Worm (Caenorhabditis elegans) whole organism, early embryonic: ENCODE data around the gene clec-21.

ENCODE experiments used
- B0310.2 ChIP-seq: sonication (generic microtip); optimal IDR thresholded peaks from 2 replicates; lab custom pipeline; 2016; ENCODE audit warnings: mild to moderate bottlenecking, missing genetic modification characterization, missing compliant biosample characterization
- F13C5.2 ChIP-seq: sonication (generic microtip); optimal IDR thresholded peaks from 2 replicates; lab custom pipeline; 2017; ENCODE audit warnings: mild to moderate bottlenecking, missing genetic modification characterization, inconsistent platforms, missing compliant biosample characterization
- aly-1 ChIP-seq: sonication (generic microtip); optimal IDR thresholded peaks from 2 replicates; lab custom pipeline; 2016; ENCODE audit warnings: missing genetic modification characterization, missing compliant biosample characterization
- ama-1 ChIP-seq: fragments of 150-350 bp; optimal IDR thresholded peaks from 2 replicates; lab custom pipeline; 2014
- ceh-13 ChIP-seq: fragments of 200-800 bp; sonication (Bioruptor generic); optimal IDR thresholded peaks from 2 replicates; lab custom pipeline; 2018; ENCODE audit warnings: mild to moderate bottlenecking, missing genetic modification characterization, missing compliant biosample characterization
- ceh-36 ChIP-seq: sonication (generic microtip); optimal IDR thresholded peaks from 2 replicates; lab custom pipeline; 2016; ENCODE audit warnings: missing genetic modification characterization, inconsistent platforms, missing compliant biosample characterization
- ets-7 ChIP-seq: sonication (generic microtip); optimal IDR thresholded peaks from 2 replicates; lab custom pipeline; 2016; ENCODE audit warnings: missing genotype, missing genetic modification characterization, missing compliant biosample characterization
- flt-1 ChIP-seq: fragments of 200-800 bp; sonication (Bioruptor generic); IDR thresholded peaks from 2 replicates; pipeline ENCODE4 v1.3.6; 2022; ENCODE audit warnings: missing genetic modification characterization, missing compliant biosample characterization
- hmbx-1 ChIP-seq: sonication (generic microtip); optimal IDR thresholded peaks from 2 replicates; lab custom pipeline; 2016; ENCODE audit warnings: mild to moderate bottlenecking, missing genetic modification characterization, missing compliant biosample characterization
- hmg-4 ChIP-seq: fragments of 200-800 bp; sonication (Bioruptor generic); optimal IDR thresholded peaks from 2 replicates; lab custom pipeline; 2018; ENCODE audit warnings: mild to moderate bottlenecking, missing genetic modification characterization, missing compliant biosample characterization
- hnd-1 ChIP-seq: sonication (generic microtip); optimal IDR thresholded peaks from 2 replicates; lab custom pipeline; 2016; ENCODE audit warnings: missing genetic modification characterization, missing compliant biosample characterization
- pes-1 ChIP-seq: fragments of 200-800 bp; sonication (Bioruptor generic); IDR thresholded peaks from 2 replicates; pipeline ENCODE4 v1.3.6; 2022; ENCODE audit warnings: missing genetic modification reagents, missing genetic modification characterization, missing compliant biosample characterization
- scrt-1 ChIP-seq: fragments of 200-800 bp; sonication (Bioruptor generic); IDR thresholded peaks from 2 replicates; pipeline ENCODE4 v1.3.6; 2022; ENCODE audit warnings: missing genetic modification characterization, missing compliant biosample characterization
- sea-1 ChIP-seq: fragments of 200-800 bp; sonication (Bioruptor generic); conservative IDR thresholded peaks from 2 replicates; pipeline ENCODE4 v1.3.6; 2022; ENCODE audit warnings: missing genetic modification characterization, missing compliant biosample characterization
- tbx-11 ChIP-seq: fragments of 200-800 bp; sonication (Bioruptor generic); IDR thresholded peaks from 2 replicates; pipeline ENCODE4 v1.3.6; 2022; ENCODE audit warnings: missing genetic modification characterization, missing compliant biosample characterization
- tbx-37 ChIP-seq: fragments of 200-800 bp; sonication (Bioruptor generic); conservative IDR thresholded peaks from 2 replicates; pipeline ENCODE4 v1.3.6; 2022; ENCODE audit warnings: missing genetic modification reagents, missing genetic modification characterization, missing compliant biosample characterization
- tra-4 ChIP-seq: sonication (generic microtip); optimal IDR thresholded peaks from 2 replicates; lab custom pipeline; 2017; ENCODE audit warnings: missing genetic modification characterization, missing compliant biosample characterization

clec-21 gene

DNA sequence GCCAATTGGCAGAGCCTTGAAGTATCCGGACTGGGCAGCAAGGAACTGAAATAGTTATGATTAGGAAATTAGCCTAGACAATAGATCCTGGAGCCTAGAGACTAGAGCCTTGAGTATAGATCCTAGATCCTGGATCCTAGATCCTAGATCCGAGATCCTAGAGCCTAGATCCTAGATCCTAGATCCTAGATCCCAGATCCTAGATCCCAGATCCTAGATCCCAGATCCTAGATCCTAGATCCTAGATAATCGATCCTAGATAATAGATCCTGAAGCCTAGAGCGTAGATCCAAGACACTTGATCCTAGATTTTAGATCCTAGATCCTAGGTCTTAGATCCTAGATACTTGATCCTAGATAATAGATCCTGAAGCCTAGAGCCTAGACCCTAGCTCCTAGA is 21.0 kb upstream of the clec-21 start:
- TF ChIP-seq B0310.2 (tag; lab: Kevin White, UChicago) (no peak), sea-1 (GFP tag; lab: Robert Waterston, UW) (no peak), aly-1 (tag; lab: Kevin White, UChicago) (no peak), hnd-1 (no peak), pes-1 (GFP tag; lab: Robert Waterston, UW) (no peak), F13C5.2 (tag; lab: Kevin White, UChicago) (no peak), flt-1 (GFP tag; lab: Robert Waterston, UW) (no peak), ama-1 (lab: Kevin White, UChicago) (no peak), ets-7 (tag; lab: Kevin White, UChicago) (no peak), ceh-13 (GFP tag; lab: Kevin White, UChicago) (no peak), hmbx-1 (tag; lab: Kevin White, UChicago) (no peak), ceh-36 (tag; lab: Kevin White, UChicago) (no peak), scrt-1 (no peak)

DNA sequence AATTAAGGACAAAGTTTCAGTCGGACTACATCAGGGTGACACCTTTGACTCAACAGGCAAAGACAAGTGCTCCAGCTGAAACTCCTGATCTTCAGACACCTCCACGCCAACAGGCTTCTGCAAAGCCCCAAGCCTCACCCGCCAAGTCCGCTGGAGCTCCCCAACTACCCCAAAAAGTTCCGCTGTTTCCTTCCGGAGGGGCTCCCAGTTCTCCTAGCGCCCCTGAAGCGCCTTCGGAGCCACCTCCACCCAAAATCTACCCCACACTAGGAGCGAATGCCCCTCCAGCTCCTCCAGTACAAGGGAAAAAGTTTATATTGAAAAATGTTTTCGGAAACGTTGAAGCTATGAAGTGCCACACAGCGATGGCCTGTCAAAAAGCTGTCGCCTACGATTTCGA is 19.0 kb upstream of the clec-21 start:
- no peak for TF ChIP-seq tra-4
- no peak for TF ChIP-seq ceh-36 (tag; lab: Kevin White, UChicago)
- no peak for TF ChIP-seq tbx-11 (GFP tag; lab: Robert Waterston, UW)
- no peak for TF ChIP-seq scrt-1
- no peak for TF ChIP-seq ama-1 (lab: Kevin White, UChicago)
- no peak for TF ChIP-seq flt-1 (GFP tag; lab: Robert Waterston, UW)
- TF ChIP-seq hmg-4 (GFP tag; lab: Kevin White, UChicago) = no peak
- TF ChIP-seq ceh-13 (GFP tag; lab: Kevin White, UChicago) = no peak
- TF ChIP-seq sea-1 (GFP tag; lab: Robert Waterston, UW) = no peak
- no peak for TF ChIP-seq pes-1 (GFP tag; lab: Robert Waterston, UW)
- no peak for TF ChIP-seq hmbx-1 (tag; lab: Kevin White, UChicago)
- TF ChIP-seq ets-7 (tag; lab: Kevin White, UChicago) = no peak
- no peak for TF ChIP-seq hnd-1
- no peak for TF ChIP-seq B0310.2 (tag; lab: Kevin White, UChicago)
- TF ChIP-seq F13C5.2 (tag; lab: Kevin White, UChicago) = no peak
- TF ChIP-seq aly-1 (tag; lab: Kevin White, UChicago) = no peak
- no peak for TF ChIP-seq tbx-37 (GFP tag; lab: Robert Waterston, UW)

DNA sequence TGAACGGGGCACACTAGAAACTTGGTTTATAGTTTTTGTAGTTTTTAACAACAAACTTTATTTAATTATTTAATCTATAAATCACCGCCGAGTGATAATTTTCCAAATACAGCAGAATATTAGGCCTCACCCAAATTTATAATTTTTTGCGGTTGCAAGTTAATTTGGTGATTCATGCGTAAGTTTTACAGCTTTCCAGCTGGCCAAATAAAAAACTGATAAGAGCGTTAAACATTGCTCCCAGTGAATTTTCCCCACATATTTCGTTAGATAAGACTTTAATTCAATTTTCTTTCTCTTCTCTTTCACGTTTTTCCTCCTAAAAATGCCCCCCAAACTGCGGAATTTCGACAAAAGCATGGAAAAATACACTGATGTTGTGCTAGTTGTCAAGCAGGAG is 17.5 kb upstream of the clec-21 start, which contains the start of gene bath-47:
TSS of gene bath-47 (plus strand) at position 305 of the 400 bp plus-strand sequence.
- TF ChIP-seq ets-7 (tag; lab: Kevin White, UChicago) (no peak), aly-1 (tag; lab: Kevin White, UChicago) (no peak), B0310.2 (tag; lab: Kevin White, UChicago) (no peak)

DNA sequence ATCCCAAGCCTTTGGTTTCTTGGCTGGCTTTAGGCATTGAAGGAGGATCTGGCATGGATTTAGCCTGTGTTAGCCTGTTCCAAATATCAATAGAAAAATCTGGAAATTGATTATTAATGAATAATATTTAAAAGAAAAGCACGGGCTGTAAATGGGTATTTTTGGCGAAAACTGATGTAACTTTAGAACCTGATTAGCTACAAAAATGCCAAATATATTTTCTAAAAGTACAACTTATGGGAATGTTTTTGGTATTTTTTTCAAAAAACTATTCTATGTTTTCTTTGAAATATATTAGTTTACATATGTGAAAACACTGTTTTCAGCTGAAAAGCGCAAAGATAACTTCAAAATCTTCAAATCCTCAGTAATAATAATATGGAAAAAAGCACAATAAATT is 16.6 kb upstream of the clec-21 start, which contains the start of gene bath-26:
TSS of gene bath-26 (minus strand) at position 101 of the 400 bp plus-strand sequence.
- TF ChIP-seq tbx-37 (GFP tag; lab: Robert Waterston, UW) (no peak), hmg-4 (GFP tag; lab: Kevin White, UChicago) (no peak)

DNA sequence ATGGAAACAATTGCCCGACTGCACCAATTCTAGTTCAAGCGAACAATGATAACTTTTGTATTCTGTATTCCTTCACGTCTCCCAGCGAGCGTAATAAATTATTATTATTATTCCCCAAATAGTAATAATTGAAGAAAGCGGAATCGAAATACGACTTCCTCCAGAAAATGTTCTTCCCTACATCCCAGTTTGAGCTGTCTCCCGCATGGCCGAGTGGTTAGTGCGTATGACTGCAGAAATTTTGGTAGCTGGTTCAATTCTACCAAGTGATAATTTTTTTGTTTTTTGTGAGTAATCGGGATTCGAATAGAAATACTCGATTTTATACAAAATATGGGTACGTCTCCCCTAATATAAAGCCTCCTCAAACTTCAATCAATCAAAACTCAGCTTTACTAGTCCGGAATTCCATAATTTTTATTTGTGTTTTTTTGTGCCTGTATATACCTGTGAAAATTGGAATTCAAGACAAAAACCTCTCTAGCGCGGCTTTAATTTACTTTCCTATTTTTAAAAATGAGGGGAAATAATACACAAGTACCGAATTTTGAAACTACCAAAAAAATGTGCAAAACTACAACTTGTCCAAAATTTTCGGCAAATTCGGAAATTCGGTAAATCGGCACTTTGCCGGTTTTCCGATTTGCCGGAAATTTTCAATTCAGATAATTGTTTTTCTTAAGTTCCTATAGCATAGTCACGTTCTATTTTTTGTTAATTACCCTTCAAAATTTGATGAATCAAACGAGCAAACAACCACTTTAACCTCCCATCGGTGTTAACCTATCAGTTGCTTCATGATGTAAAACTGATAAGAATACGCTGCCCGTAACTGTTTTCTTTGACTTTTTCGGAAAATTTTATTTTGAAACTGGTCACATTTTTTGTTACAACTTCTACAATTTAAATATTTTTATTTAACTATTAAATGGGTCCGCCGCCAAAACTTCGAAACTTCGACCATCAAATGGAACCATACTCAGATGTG is 13.4 kb upstream of the clec-21 start, which contains the start of gene bath-46:
TSS of gene bath-46 (plus strand) at position 806 of the 988 bp plus-strand sequence.
- TF ChIP-seq sea-1 (GFP tag; lab: Robert Waterston, UW) (no peak), tbx-37 (GFP tag; lab: Robert Waterston, UW) (no peak), ceh-13 (GFP tag; lab: Kevin White, UChicago) (no peak), tbx-11 (GFP tag; lab: Robert Waterston, UW) (no peak), ama-1 (lab: Kevin White, UChicago) (no peak), ets-7 (tag; lab: Kevin White, UChicago) (no peak), flt-1 (GFP tag; lab: Robert Waterston, UW) (no peak), hmbx-1 (tag; lab: Kevin White, UChicago) (no peak), scrt-1 (no peak), ceh-36 (tag; lab: Kevin White, UChicago) (no peak), pes-1 (GFP tag; lab: Robert Waterston, UW) (no peak), B0310.2 (tag; lab: Kevin White, UChicago) (no peak), aly-1 (tag; lab: Kevin White, UChicago) (no peak)

DNA sequence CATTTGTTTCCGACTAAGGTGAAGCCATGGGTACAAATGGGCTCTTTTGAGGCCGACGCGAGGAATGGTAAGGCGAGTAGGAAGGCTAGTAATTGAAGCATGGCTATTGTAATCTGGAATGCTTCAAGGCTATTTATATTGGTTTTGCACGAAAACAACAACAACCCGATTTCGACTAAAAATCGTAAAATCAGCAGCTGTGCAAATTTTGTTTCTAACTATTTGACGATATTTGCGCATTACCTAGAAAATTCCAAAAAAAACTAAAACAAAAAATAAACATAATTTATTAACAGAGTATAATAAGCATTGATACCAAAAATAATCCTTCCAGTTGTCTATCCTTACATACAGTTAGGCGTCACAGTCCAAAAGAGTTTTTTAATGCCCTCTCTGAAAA is 11.1 kb upstream of the clec-21 start, which contains the start of gene clec-20:
TSS of gene clec-20 (minus strand) at position 101 of the 400 bp plus-strand sequence.
- TF ChIP-seq F13C5.2 (tag; lab: Kevin White, UChicago) = no peak
- no peak for TF ChIP-seq hnd-1
- TF ChIP-seq tra-4 = no peak
- no peak for TF ChIP-seq ets-7 (tag; lab: Kevin White, UChicago)
- TF ChIP-seq sea-1 (GFP tag; lab: Robert Waterston, UW) = no peak
- no peak for TF ChIP-seq pes-1 (GFP tag; lab: Robert Waterston, UW)
- TF ChIP-seq ceh-36 (tag; lab: Kevin White, UChicago) = no peak
- no peak for TF ChIP-seq scrt-1
- no peak for TF ChIP-seq ceh-13 (GFP tag; lab: Kevin White, UChicago)
- TF ChIP-seq hmg-4 (GFP tag; lab: Kevin White, UChicago) = no peak
- no peak for TF ChIP-seq aly-1 (tag; lab: Kevin White, UChicago)
- TF ChIP-seq B0310.2 (tag; lab: Kevin White, UChicago) = no peak
- no peak for TF ChIP-seq ama-1 (lab: Kevin White, UChicago)
- no peak for TF ChIP-seq tbx-11 (GFP tag; lab: Robert Waterston, UW)
- TF ChIP-seq flt-1 (GFP tag; lab: Robert Waterston, UW) = no peak
